Worm (Caenorhabditis elegans) whole organism, L1 larva: ENCODE results near the gene F09E5.16.

ENCODE experiments used
- C16A3.4 ChIP-seq: fragments of 150-350 bp; optimal IDR thresholded peaks from 2 replicates; lab custom pipeline; 2014; ENCODE audit warnings: missing biosample characterization, missing genetic modification characterization
- ama-1 ChIP-seq: fragments of 150-350 bp; optimal IDR thresholded peaks from 2 replicates; lab custom pipeline; 2014
- ceh-82 ChIP-seq, 3 experiments: fragments of 150-350 bp in 1 of 3; sonication (generic microtip) in 2 of 3; optimal IDR thresholded peaks; 2 replicates each; lab custom pipeline; 2014 to 2017; ENCODE audit warnings: missing biosample characterization in 3 of 3, missing genetic modification characterization in 3 of 3
- egl-27 ChIP-seq, 2 experiments: fragments of 150-350 bp in 1 of 2; sonication (generic microtip); optimal IDR thresholded peaks; 3 replicates each; lab custom pipeline; 2017 to 2018; ENCODE audit warnings: missing biosample characterization in 2 of 2, missing genetic modification characterization in 2 of 2, missing genetic modification reagents in 2 of 2
- fkh-10 ChIP-seq: sonication (generic microtip); optimal IDR thresholded peaks from 2 replicates; lab custom pipeline; 2017; ENCODE audit warnings: missing biosample characterization, missing genetic modification reagents, missing genetic modification characterization
- fos-1 ChIP-seq: fragments of 150-350 bp; optimal IDR thresholded peaks from 2 replicates; lab custom pipeline; 2014; ENCODE audit warnings: missing biosample characterization, missing genetic modification characterization
- jun-1 ChIP-seq: fragments of 150-350 bp; optimal IDR thresholded peaks from 2 replicates; lab custom pipeline; 2014; ENCODE audit warnings: missing biosample characterization, missing genetic modification reagents, missing genetic modification characterization
- lin-13 ChIP-seq: fragments of 150-350 bp; optimal IDR thresholded peaks from 2 replicates; lab custom pipeline; 2014; ENCODE audit warnings: missing biosample characterization, missing genetic modification reagents, missing genetic modification characterization
- lsy-2 ChIP-seq, 2 experiments: fragments of 150-350 bp; optimal IDR thresholded peaks; 2 replicates each; lab custom pipeline; 2014; ENCODE audit warnings: missing biosample characterization in 2 of 2, missing genetic modification characterization in 2 of 2
- nhr-90 ChIP-seq: sonication (generic microtip); optimal IDR thresholded peaks from 2 replicates; lab custom pipeline; 2016; ENCODE audit warnings: mild to moderate bottlenecking, missing genetic modification characterization, missing compliant biosample characterization; ENCODE audit not compliant: poor library complexity
- sox-4 ChIP-seq: sonication (generic microtip); optimal IDR thresholded peaks from 2 replicates; lab custom pipeline; 2016; ENCODE audit warnings: missing genetic modification characterization, missing compliant biosample characterization
- unc-130 ChIP-seq: fragments of 150-350 bp; optimal IDR thresholded peaks from 2 replicates; lab custom pipeline; 2017; ENCODE audit warnings: missing biosample characterization, missing genetic modification characterization, inconsistent platforms
- ztf-11 ChIP-seq, 2 experiments: sonication (generic microtip); optimal IDR thresholded peaks; 2 replicates each; lab custom pipeline; 2016 to 2017; ENCODE audit warnings: missing genetic modification characterization in 2 of 2, missing biosample characterization in 1 of 2, missing compliant biosample characterization in 1 of 2

- TF ChIP-seq ama-1 (lab: Kevin White, UChicago), result no peak
- TF ChIP-seq ztf-11 (tag; optimal IDR thresholded peaks at IDR 0.05; lab: Kevin White, UChicago), result no peak
- no peak for TF ChIP-seq fos-1 (tag; lab: Kevin White, UChicago)
- no peak for TF ChIP-seq nhr-90 (tag; lab: Kevin White, UChicago)
- peak; percentile 28 for TF ChIP-seq C16A3.4 (tag; lab: Kevin White, UChicago)
- TF ChIP-seq unc-130 (tag; lab: Kevin White, UChicago), result no peak
- no peak for TF ChIP-seq jun-1 (tag; lab: Kevin White, UChicago)
- TF ChIP-seq sox-4 (tag; lab: Kevin White, UChicago), result no peak
- TF ChIP-seq lin-13 (GFP tag; lab: Kevin White, UChicago), result no peak
- TF ChIP-seq egl-27 (tag; optimal IDR thresholded peaks at IDR 0.05; lab: Kevin White, UChicago), result no peak
- TF ChIP-seq lsy-2 (tag; optimal IDR thresholded peaks at IDR 0.05; lab: Kevin White, UChicago), result peak in 1 of 2 experiments; percentile 21
- TF ChIP-seq fkh-10, result no peak
- no peak for TF ChIP-seq ceh-82 (tag; optimal IDR thresholded peaks at IDR 0.05; lab: Kevin White, UChicago)
Observed at ce11 chrII:5323773-5324172, 41.8 kb downstream of the F09E5.16 start.
